Worm (Caenorhabditis elegans) whole organism, late embryonic: ENCODE data around the gene F08D12.4.

Source experiments
- F13H6.1 ChIP-seq: sonication (generic microtip); optimal IDR thresholded peaks from 2 replicates; lab custom pipeline; 2016; ENCODE audit warnings: missing genetic modification characterization, missing compliant biosample characterization
- ceh-30 ChIP-seq: fragments of 150-350 bp; optimal IDR thresholded peaks from 2 replicates; lab custom pipeline; 2014; ENCODE audit warnings: missing biosample characterization, missing genetic modification characterization
- ceh-9 ChIP-seq: sonication (generic microtip); optimal IDR thresholded peaks from 2 replicates; lab custom pipeline; 2016; ENCODE audit warnings: mild to moderate bottlenecking, missing genetic modification characterization, inconsistent platforms, missing compliant biosample characterization
- fax-1 ChIP-seq: sonication (generic microtip); optimal IDR thresholded peaks from 2 replicates; lab custom pipeline; 2016; ENCODE audit warnings: missing genotype, missing genetic modification characterization, missing compliant biosample characterization
- hlh-15 ChIP-seq: sonication (generic microtip); optimal IDR thresholded peaks from 2 replicates; lab custom pipeline; 2016; ENCODE audit warnings: missing genetic modification characterization, missing compliant biosample characterization
- nfya-1 ChIP-seq: sonication (generic microtip); optimal IDR thresholded peaks from 2 replicates; lab custom pipeline; 2017; ENCODE audit warnings: missing genetic modification characterization, mild to moderate bottlenecking, missing compliant biosample characterization, antibody characterized with exemption, moderate library complexity
- nhr-11 ChIP-seq: fragments of 150-350 bp; optimal IDR thresholded peaks from 2 replicates; lab custom pipeline; 2014; ENCODE audit warnings: missing biosample characterization, missing genetic modification characterization
- pqm-1 ChIP-seq: sonication (generic microtip); optimal IDR thresholded peaks from 2 replicates; lab custom pipeline; 2016; ENCODE audit warnings: missing genetic modification characterization, missing compliant biosample characterization
- ref-2 ChIP-seq: sonication (generic microtip); optimal IDR thresholded peaks from 2 replicates; lab custom pipeline; 2016; ENCODE audit warnings: missing genetic modification characterization, missing compliant biosample characterization
- sdc-2 ChIP-seq: sonication (generic microtip); optimal IDR thresholded peaks from 2 replicates; lab custom pipeline; 2016; ENCODE audit warnings: missing genotype, missing genetic modification characterization, missing compliant biosample characterization
- unc-3 ChIP-seq, 2 experiments: fragments of 200-800 bp in 1 of 2; sonication (Bioruptor generic) in 1 of 2; sonication (generic microtip) in 1 of 2; conservative IDR thresholded peaks in 1 of 2; optimal IDR thresholded peaks in 1 of 2; 2 replicates each; pipeline versions ENCODE4 v1.3.6 to Lab custom; 2016 to 2022; ENCODE audit warnings: missing compliant biosample characterization in 2 of 2, missing genetic modification characterization in 2 of 2, missing genetic modification reagents in 1 of 2
- unc-55 ChIP-seq: sonication (generic microtip); optimal IDR thresholded peaks from 2 replicates; lab custom pipeline; 2017; ENCODE audit warnings: missing biosample characterization, missing genetic modification reagents, missing genetic modification characterization
- unc-86 ChIP-seq: sonication (generic microtip); optimal IDR thresholded peaks from 2 replicates; lab custom pipeline; 2016; ENCODE audit warnings: missing genetic modification characterization, missing compliant biosample characterization

DNA sequence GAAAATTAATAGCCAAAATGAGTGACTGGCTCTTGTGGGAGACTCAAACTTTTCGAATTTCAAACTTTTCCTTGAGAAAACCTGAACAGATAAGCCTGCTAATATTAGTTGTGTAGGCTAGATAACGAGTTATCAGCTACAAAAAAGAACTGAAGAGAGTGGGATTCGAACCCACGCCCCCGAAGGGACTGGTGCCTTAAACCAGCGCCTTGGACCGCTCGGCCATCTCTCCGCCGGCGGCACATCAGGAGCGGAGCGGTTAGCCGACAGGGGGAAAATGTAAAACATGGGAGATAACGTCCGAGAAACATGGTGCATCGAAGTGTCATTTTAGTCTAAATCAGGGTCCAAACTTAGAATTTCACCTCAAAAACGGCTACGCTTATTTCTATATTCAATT lies 42.3 kb upstream of the F08D12.4 start:
- TF ChIP-seq unc-3 (GFP tag; conservative IDR thresholded peaks at IDR 0.05; lab: Robert Waterston, UW) (no peak), unc-3 (tag; optimal IDR thresholded peaks at IDR 0.05; lab: Kevin White, UChicago) (no peak), sdc-2 (tag; lab: Kevin White, UChicago) (no peak), ref-2 (tag; lab: Kevin White, UChicago) (no peak), unc-86 (tag; lab: Kevin White, UChicago) (no peak), hlh-15 (tag; lab: Kevin White, UChicago) (no peak), unc-55 (no peak), pqm-1 (tag; lab: Kevin White, UChicago) (no peak), nfya-1 (no peak), F13H6.1 (tag; lab: Kevin White, UChicago) (no peak), fax-1 (tag; lab: Kevin White, UChicago) (no peak), ceh-9 (no peak), nhr-11 (no peak), ceh-30 (no peak)
